Fruit fly (Drosophila melanogaster): ENCODE measurements around the gene CG31323.
A peak's percentile ranks its signal among the peaks of the same experiment; 100 is the strongest.

CG31323 gene

DNA sequence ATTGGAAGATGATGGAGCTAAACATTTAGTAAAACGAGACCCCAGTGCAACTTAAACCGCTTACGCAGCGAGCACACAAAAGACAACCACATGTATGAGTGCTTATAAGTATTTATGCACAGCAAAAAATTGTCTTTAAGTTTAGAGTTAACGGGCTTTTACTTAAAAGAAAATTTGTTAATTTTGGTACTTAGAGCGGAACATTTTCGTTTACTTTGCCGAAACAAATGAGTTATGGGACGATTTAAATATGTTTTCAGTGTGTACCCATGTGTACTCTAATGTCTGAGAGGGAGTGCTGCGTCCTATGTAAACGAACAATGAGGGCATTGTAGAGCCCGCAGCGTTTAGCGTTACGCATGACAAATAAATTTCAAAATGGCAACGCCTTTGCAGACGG, 48.9 kb upstream of the CG31323 start (continued):
- TF ChIP-seq svp (GFP tag) (no peak), Hr38 (GFP tag; optimal IDR thresholded peaks at IDR 0.05) (no peak), CG16779 (tag; optimal IDR thresholded peaks at IDR 0.05) (no peak), topi (GFP tag; optimal IDR thresholded peaks at IDR 0.05) (peak; percentile 20), ss (GFP tag; optimal IDR thresholded peaks at IDR 0.05) (no peak), salr (GFP tag; optimal IDR thresholded peaks at IDR 0.05) (peak in 1 of 2 experiments; percentile 44), Blimp-1 (GFP tag; optimal IDR thresholded peaks at IDR 0.05) (no peak), Eip75B (GFP tag; optimal IDR thresholded peaks at IDR 0.05) (peak; percentile 1), net (GFP tag; optimal IDR thresholded peaks at IDR 0.05) (peak; percentile 62), CG31627 (GFP tag; optimal IDR thresholded peaks at IDR 0.05) (peak; percentile 50), Lpt (GFP tag; optimal IDR thresholded peaks at IDR 0.05) (peak; percentile 35), Sox15 (GFP tag; optimal IDR thresholded peaks at IDR 0.05) (peak; percentile 7), Sox14 (GFP tag; optimal IDR thresholded peaks at IDR 0.05) (peak; percentile 61), CG32006 (GFP tag; optimal IDR thresholded peaks at IDR 0.05) (peak; percentile 78), CG7368 (GFP tag; optimal IDR thresholded peaks at IDR 0.05) (peak; percentile 6), CG6163 (GFP tag; IDR thresholded peaks at IDR 0.05) (no peak), vri (GFP tag; optimal IDR thresholded peaks at IDR 0.05) (peak; percentile 18), spab (GFP tag; optimal IDR thresholded peaks at IDR 0.05) (no peak), CG9139 (GFP tag; optimal IDR thresholded peaks at IDR 0.05) (no peak), CG11762 (GFP tag; optimal IDR thresholded peaks at IDR 0.05; ENCODE audit: insufficient read depth) (peak; percentile 26), CG6854 (GFP tag; optimal IDR thresholded peaks at IDR 0.05) (no peak), dsx (GFP tag; optimal IDR thresholded peaks at IDR 0.05; ENCODE audit: poor library complexity, severe bottlenecking) (no peak), CG8319 (GFP tag; optimal IDR thresholded peaks at IDR 0.05) (no peak), CG8119 (GFP tag; IDR thresholded peaks at IDR 0.05) (peak; percentile 74), CG11294 (GFP tag; IDR thresholded peaks at IDR 0.05) (peak; percentile 62), fd85E (GFP tag; optimal IDR thresholded peaks at IDR 0.05) (no peak), fkh (GFP tag; optimal IDR thresholded peaks at IDR 0.05) (no peak)

DNA sequence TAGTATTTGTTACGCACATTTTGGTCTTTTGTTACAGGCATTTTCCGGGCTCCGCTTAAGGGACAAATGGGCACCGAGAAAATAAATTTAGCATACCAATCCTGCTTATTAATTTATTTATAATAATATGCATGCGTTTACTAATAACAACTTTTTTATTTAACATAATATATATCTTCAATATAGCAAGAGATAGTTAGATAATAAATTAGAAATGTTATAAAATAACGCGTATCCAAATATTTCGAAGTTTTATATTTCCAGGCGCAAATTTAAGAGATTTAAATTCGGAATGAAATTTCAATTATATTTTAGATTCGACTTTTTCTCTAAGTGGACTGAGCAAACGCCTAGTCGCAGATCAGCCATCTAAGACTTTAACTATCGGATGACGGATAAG, 47.8 kb upstream of the CG31323 start:
- TF ChIP-seq Sox102F (GFP tag; optimal IDR thresholded peaks at IDR 0.05) = no peak
- no peak for TF ChIP-seq CG8632 (GFP tag; optimal IDR thresholded peaks at IDR 0.05)
- no peak for TF ChIP-seq lz (GFP tag; optimal IDR thresholded peaks at IDR 0.05)

DNA sequence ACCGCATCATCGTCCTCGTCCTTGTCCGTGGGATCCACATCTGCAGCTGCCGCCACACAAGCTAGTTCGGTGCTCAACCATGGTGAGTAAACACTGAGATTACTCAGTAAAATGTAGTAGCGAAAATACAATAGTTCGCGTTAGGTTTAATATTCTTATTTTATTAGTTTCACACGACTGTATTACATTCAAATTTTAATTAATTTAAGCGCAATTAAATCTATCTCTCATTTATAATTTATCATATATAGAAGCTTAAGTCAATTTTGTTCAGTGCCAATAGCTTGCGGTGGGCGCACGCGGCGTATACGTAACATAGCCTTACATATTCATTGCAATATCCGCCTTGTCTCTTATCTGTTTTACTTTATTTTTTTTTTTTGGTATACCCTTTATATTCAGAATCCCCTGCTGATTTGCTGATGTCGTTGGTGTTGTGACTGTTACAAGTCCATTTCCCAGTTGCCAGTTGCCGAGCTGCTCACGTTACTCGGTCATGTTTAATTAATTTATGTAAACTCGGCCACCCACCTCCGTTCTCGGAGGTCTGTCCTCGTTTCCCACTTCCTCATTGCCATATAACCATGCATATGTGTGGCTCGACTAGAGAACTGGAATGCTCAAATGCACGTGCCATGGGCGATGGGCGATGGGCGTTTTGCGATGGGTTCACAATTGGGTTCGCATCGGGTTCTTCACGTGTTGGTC, 45.9 kb upstream of the CG31323 start:
- TF ChIP-seq CG11902 (GFP tag; optimal IDR thresholded peaks at IDR 0.05) (no peak), Blimp-1 (GFP tag; optimal IDR thresholded peaks at IDR 0.05) (no peak), Eip93F (GFP tag; optimal IDR thresholded peaks at IDR 0.05) (no peak), Smox (GFP tag; optimal IDR thresholded peaks at IDR 0.05) (no peak), achi (GFP tag; optimal IDR thresholded peaks at IDR 0.05) (peak; percentile 40), Eip75B (GFP tag; optimal IDR thresholded peaks at IDR 0.05) (no peak), topi (GFP tag; optimal IDR thresholded peaks at IDR 0.05) (no peak), Sox14 (GFP tag; optimal IDR thresholded peaks at IDR 0.05) (no peak), CG9139 (GFP tag; optimal IDR thresholded peaks at IDR 0.05) (no peak), CG1621 (tag; optimal IDR thresholded peaks at IDR 0.05) (no peak), CG7368 (GFP tag; optimal IDR thresholded peaks at IDR 0.05) (no peak), fd85E (GFP tag; optimal IDR thresholded peaks at IDR 0.05) (no peak), Ets96B (tag; optimal IDR thresholded peaks at IDR 0.05) (peak; percentile 25), Hr39 (GFP tag; optimal IDR thresholded peaks at IDR 0.05) (no peak), OdsH (GFP tag; optimal IDR thresholded peaks at IDR 0.05) (peak; percentile 15), CG34406 (GFP tag; optimal IDR thresholded peaks at IDR 0.05) (peak; percentile 1), dsx (GFP tag; optimal IDR thresholded peaks at IDR 0.05; ENCODE audit: poor library complexity, severe bottlenecking) (no peak), Gug (GFP tag; IDR thresholded peaks at IDR 0.05) (0 out of 2 replicates have a peak, but pooled peaks have one; percentile 34), CG32006 (GFP tag; optimal IDR thresholded peaks at IDR 0.05) (peak; percentile 43), ss (GFP tag; optimal IDR thresholded peaks at IDR 0.05) (no peak), CG3919 (GFP tag; optimal IDR thresholded peaks at IDR 0.05) (no peak), fkh (GFP tag; optimal IDR thresholded peaks at IDR 0.05) (no peak), CG31627 (GFP tag; optimal IDR thresholded peaks at IDR 0.05) (no peak), vri (GFP tag; optimal IDR thresholded peaks at IDR 0.05) (no peak), lz (GFP tag; optimal IDR thresholded peaks at IDR 0.05) (no peak), pdm3 (GFP tag; optimal IDR thresholded peaks at IDR 0.05) (peak; percentile 45), Sox102F (GFP tag; optimal IDR thresholded peaks at IDR 0.05) (no peak), CG6792 (GFP tag; optimal IDR thresholded peaks at IDR 0.05) (peak; percentile 16), CG8119 (GFP tag; IDR thresholded peaks at IDR 0.05) (peak; percentile 62; the same call in 2 of the 3 replicates), Hr38 (GFP tag; optimal IDR thresholded peaks at IDR 0.05) (no peak), Lpt (GFP tag; optimal IDR thresholded peaks at IDR 0.05) (no peak), CG8319 (GFP tag; optimal IDR thresholded peaks at IDR 0.05) (no peak), CG6163 (GFP tag; IDR thresholded peaks at IDR 0.05) (peak; percentile 59; the same call in 1 of the 3 replicates), Sox15 (GFP tag; optimal IDR thresholded peaks at IDR 0.05) (no peak), spab (GFP tag; optimal IDR thresholded peaks at IDR 0.05) (no peak), net (GFP tag; optimal IDR thresholded peaks at IDR 0.05) (no peak)
